Worm (Caenorhabditis elegans): ENCODE measurements around the gene fbxa-166.
A peak's percentile ranks its signal among the peaks of the same experiment; 100 is the strongest.

The fbxa-166 gene

ce11 chrII:1625666-1626065 is 6.8 kb upstream of the fbxa-166 start, which contains the start of gene C08E3.14:
Gene C08E3.14, plus strand, starts transcription at chrII:1625966.
- TF ChIP-seq nhr-76 (tag; optimal IDR thresholded peaks at IDR 0.05) (no peak), nhr-43 (tag; optimal IDR thresholded peaks at IDR 0.05; ENCODE audit: poor library complexity, severe bottlenecking) (no peak), nhr-23 (tag; optimal IDR thresholded peaks at IDR 0.05) (no peak)

ce11 chrII:1624572-1624971 is 5.7 kb upstream of the fbxa-166 start, which contains the start of gene fbxa-160:
Gene fbxa-160, minus strand, starts transcription at chrII:1624672.
- TF ChIP-seq nhr-25 (tag; optimal IDR thresholded peaks at IDR 0.05) = no peak
- TF ChIP-seq zag-1 (tag; optimal IDR thresholded peaks at IDR 0.05) = no peak
- TF ChIP-seq lin-39 (tag; optimal IDR thresholded peaks at IDR 0.05) = no peak
- TF ChIP-seq unc-39 (tag; optimal IDR thresholded peaks at IDR 0.05) = no peak
- TF ChIP-seq nhr-237 (tag; optimal IDR thresholded peaks at IDR 0.05) = no peak
- no peak for TF ChIP-seq nhr-11 (tag; optimal IDR thresholded peaks at IDR 0.05)
- no peak for TF ChIP-seq ceh-16 (tag; optimal IDR thresholded peaks at IDR 0.05)
- TF ChIP-seq egl-5 (tag; optimal IDR thresholded peaks at IDR 0.05) = no peak
- no peak for TF ChIP-seq egl-27 (tag; optimal IDR thresholded peaks at IDR 0.05)
- TF ChIP-seq ceh-28 (tag; optimal IDR thresholded peaks at IDR 0.05) = no peak

DNA sequence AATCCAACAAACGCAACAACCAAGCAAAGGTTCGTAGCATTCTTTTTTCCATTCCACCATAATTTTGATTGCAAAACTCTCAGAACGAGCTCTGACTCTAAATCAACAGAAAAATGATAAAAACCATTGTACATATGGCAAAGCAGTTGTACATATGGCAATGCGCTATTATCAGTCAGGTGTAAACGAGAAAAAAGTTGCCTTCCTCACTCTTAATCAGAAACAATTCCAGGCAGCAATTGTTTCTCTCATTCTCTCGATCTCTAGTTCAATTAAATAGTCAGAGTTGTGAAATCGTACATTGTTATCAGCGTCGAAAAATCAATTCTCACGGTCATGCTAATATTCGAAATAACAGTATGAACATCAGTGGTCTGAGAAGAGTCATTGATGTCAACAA is 2.9 kb upstream of the fbxa-166 start:
- TF ChIP-seq elt-2 (tag; optimal IDR thresholded peaks at IDR 0.05) (peak; percentile 93), ceh-82 (tag; optimal IDR thresholded peaks at IDR 0.05) (no peak), snpc-4 (tag; optimal IDR thresholded peaks at IDR 0.05) (no peak), pqm-1 (tag; optimal IDR thresholded peaks at IDR 0.05) (peak; percentile 84), R02D3.7 (tag; optimal IDR thresholded peaks at IDR 0.05) (no peak), jun-1 (tag; optimal IDR thresholded peaks at IDR 0.05) (peak; percentile 67), skn-1 (tag; optimal IDR thresholded peaks at IDR 0.05) (no peak), lin-39 (tag; optimal IDR thresholded peaks at IDR 0.05) (no peak), pha-4 (tag; optimal IDR thresholded peaks at IDR 0.05) (peak; percentile 65), egl-27 (tag; optimal IDR thresholded peaks at IDR 0.05) (no peak), nhr-67 (tag; optimal IDR thresholded peaks at IDR 0.05) (no peak)

- no peak for TF ChIP-seq lin-15B (tag; optimal IDR thresholded peaks at IDR 0.05)
- no peak for TF ChIP-seq ceh-16 (tag; optimal IDR thresholded peaks at IDR 0.05)
- TF ChIP-seq hmg-11 (tag; optimal IDR thresholded peaks at IDR 0.05) = no peak
- TF ChIP-seq nhr-12 (tag; optimal IDR thresholded peaks at IDR 0.05) = no peak
- no peak for TF ChIP-seq lsy-12 (tag; optimal IDR thresholded peaks at IDR 0.05)
- TF ChIP-seq fos-1 (tag; optimal IDR thresholded peaks at IDR 0.05) = no peak
- no peak for TF ChIP-seq snpc-4 (tag; optimal IDR thresholded peaks at IDR 0.05)
- TF ChIP-seq pqm-1 (tag; optimal IDR thresholded peaks at IDR 0.05) = no peak
- TF ChIP-seq unc-62 (GFP tag; optimal IDR thresholded peaks at IDR 0.05) = no peak
- no peak for TF ChIP-seq elt-1 (tag; optimal IDR thresholded peaks at IDR 0.05)
Observed at ce11 chrII:1621180-1621579, 2.3 kb upstream of the fbxa-166 start, which contains the start of gene fbxa-158. Gene fbxa-158, minus strand, starts transcription at chrII:1621280.

- TF ChIP-seq ama-1 (optimal IDR thresholded peaks at IDR 0.05) (no peak), aly-2 (tag; optimal IDR thresholded peaks at IDR 0.05) (no peak), elt-3 (tag; optimal IDR thresholded peaks at IDR 0.05) (no peak), nhr-76 (tag; optimal IDR thresholded peaks at IDR 0.05) (no peak), sea-2 (GFP tag; optimal IDR thresholded peaks at IDR 0.05) (no peak), elt-2 (tag; optimal IDR thresholded peaks at IDR 0.05) (no peak)
Observed at ce11 chrII:1616382-1616781, 2.5 kb downstream of the fbxa-166 start, which contains the start of gene fbxa-165. Gene fbxa-165, minus strand, starts transcription at chrII:1616482.

DNA sequence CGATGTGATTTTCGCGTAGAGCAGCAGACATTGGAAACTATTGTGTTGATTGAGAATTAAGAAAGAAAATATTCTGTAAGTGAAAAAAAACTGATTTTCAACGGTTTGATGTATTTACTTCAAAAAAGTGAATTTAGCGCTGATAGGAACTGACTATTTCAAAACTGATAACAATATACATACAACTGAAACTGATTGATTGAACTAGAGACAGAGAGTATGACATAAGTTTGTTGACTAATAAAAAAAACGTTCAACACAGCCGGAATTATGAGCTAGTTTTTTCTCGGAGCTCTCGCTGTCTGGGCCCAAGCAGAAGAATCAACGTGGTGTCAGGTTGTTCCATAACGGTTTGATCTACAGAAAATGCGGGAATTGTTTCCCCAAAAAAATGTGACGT is 4.9 kb downstream of the fbxa-166 start, which contains the start of gene fbxa-164:
Gene fbxa-164 (minus strand): TSS at position 101 of the 400 bp plus-strand sequence.
- no peak for TF ChIP-seq snpc-4 (tag; optimal IDR thresholded peaks at IDR 0.05)
- TF ChIP-seq pha-4 (tag; optimal IDR thresholded peaks at IDR 0.05) = peak; percentile 11
- TF ChIP-seq elt-2 (tag; optimal IDR thresholded peaks at IDR 0.05) = peak; percentile 32

Measured in whole organism, L3 larva.